Worm (Caenorhabditis elegans) whole organism, L4 larva: Measurements from ENCODE around the gene Y22D7AL.7.

Source experiments
- ces-1 ChIP-seq: fragments of 150-350 bp; sonication (generic microtip); optimal IDR thresholded peaks from 4 replicates; lab custom pipeline; 2014; ENCODE audit warnings: missing biosample characterization, missing genetic modification reagents, missing genetic modification characterization
- mes-2 ChIP-seq: sonication (generic microtip); optimal IDR thresholded peaks from 2 replicates; lab custom pipeline; 2016; ENCODE audit warnings: missing genotype, mild to moderate bottlenecking, missing genetic modification characterization, missing compliant biosample characterization; ENCODE audit not compliant: poor library complexity, severe bottlenecking
- nhr-76 ChIP-seq: fragments of 150-350 bp; optimal IDR thresholded peaks from 2 replicates; lab custom pipeline; 2014; ENCODE audit warnings: missing biosample characterization, missing genetic modification characterization
- skn-1 ChIP-seq: fragments of 150-350 bp; optimal IDR thresholded peaks from 2 replicates; lab custom pipeline; 2014; ENCODE audit warnings: missing biosample characterization, missing genetic modification characterization
- spr-1 ChIP-seq: sonication (generic microtip); optimal IDR thresholded peaks from 2 replicates; lab custom pipeline; 2016; ENCODE audit warnings: mild to moderate bottlenecking, missing genetic modification characterization, missing compliant biosample characterization

Gene Y22D7AL.7

DNA sequence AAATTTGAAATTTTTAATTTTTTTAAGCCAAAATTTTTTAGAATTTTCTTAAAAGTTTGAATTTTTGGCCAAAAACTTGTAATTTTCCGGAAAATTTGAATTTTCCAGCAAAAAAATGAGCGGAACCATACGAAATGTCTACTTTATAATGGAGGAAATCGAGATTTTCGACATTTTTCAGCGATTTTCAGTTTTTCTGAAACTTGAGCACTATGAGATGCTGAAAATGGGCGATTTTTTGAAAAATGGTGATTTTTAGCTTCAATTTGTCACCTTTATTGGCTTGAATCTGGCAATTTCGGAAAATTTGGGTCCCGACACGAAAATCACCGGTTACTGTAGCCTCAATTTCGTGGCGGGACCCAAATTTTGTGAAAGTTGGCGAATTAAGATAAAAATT lies 50.0 kb downstream of the Y22D7AL.7 start, which contains the start of gene Y22D7AL.4 (continued):
- TF ChIP-seq skn-1 (tag; lab: Kevin White, UChicago) = no peak
- TF ChIP-seq ces-1 (GFP tag; lab: Kevin White, UChicago) = no peak
- TF ChIP-seq spr-1 = no peak
- no peak for TF ChIP-seq mes-2 (tag; lab: Kevin White, UChicago)
- no peak for TF ChIP-seq nhr-76 (tag; lab: Kevin White, UChicago)
